Worm (Caenorhabditis elegans) whole organism, L1 larva: ENCODE measurements around the gene nmr-2.

Source experiments
- ama-1 ChIP-seq: fragments of 150-350 bp; optimal IDR thresholded peaks from 2 replicates; lab custom pipeline; 2014
- egl-13 ChIP-seq: sonication (generic microtip); optimal IDR thresholded peaks from 2 replicates; lab custom pipeline; 2016; ENCODE audit warnings: missing genotype, missing genetic modification reagents, missing genetic modification characterization, missing compliant biosample characterization
- elt-3 ChIP-seq, 6 experiments: fragments of 150-350 bp in 1 of 6; sonication (generic microtip); optimal IDR thresholded peaks; 2 replicates each; lab custom pipeline; 2017 to 2018; ENCODE audit warnings: missing biosample characterization in 6 of 6, missing genetic modification characterization in 6 of 6, inconsistent platforms in 1 of 6
- grh-1 ChIP-seq: fragments of 200-800 bp; sonication (Bioruptor generic); IDR thresholded peaks from 2 replicates; pipeline ENCODE4 v1.3.6; 2022; ENCODE audit warnings: missing genetic modification reagents, missing genetic modification characterization, missing compliant biosample characterization
- hlh-17 ChIP-seq: fragments of 200-800 bp; sonication (Bioruptor generic); optimal IDR thresholded peaks from 2 replicates; lab custom pipeline; 2018; ENCODE audit warnings: missing genetic modification characterization, mild to moderate bottlenecking, missing compliant biosample characterization, moderate library complexity, borderline replicate concordance
- nhr-11 ChIP-seq: fragments of 150-350 bp; optimal IDR thresholded peaks from 2 replicates; lab custom pipeline; 2014; ENCODE audit warnings: missing biosample characterization, missing genetic modification characterization
- nhr-12 ChIP-seq: sonication (generic microtip); optimal IDR thresholded peaks from 2 replicates; lab custom pipeline; 2017; ENCODE audit warnings: missing biosample characterization, missing genetic modification characterization
- nhr-28 ChIP-seq: fragments of 150-350 bp; optimal IDR thresholded peaks from 2 replicates; lab custom pipeline; 2014; ENCODE audit warnings: missing biosample characterization, missing genetic modification characterization
- snpc-4 ChIP-seq: fragments of 150-350 bp; optimal IDR thresholded peaks from 2 replicates; lab custom pipeline; 2014; ENCODE audit warnings: missing biosample characterization, missing genetic modification characterization
- sptf-1 ChIP-seq: fragments of 150-350 bp; optimal IDR thresholded peaks from 2 replicates; lab custom pipeline; 2014; ENCODE audit warnings: missing biosample characterization, missing genetic modification characterization
- unc-62 ChIP-seq: fragments of 150-350 bp; optimal IDR thresholded peaks from 2 replicates; lab custom pipeline; 2014; ENCODE audit warnings: missing biosample characterization, missing genetic modification reagents, missing genetic modification characterization

DNA sequence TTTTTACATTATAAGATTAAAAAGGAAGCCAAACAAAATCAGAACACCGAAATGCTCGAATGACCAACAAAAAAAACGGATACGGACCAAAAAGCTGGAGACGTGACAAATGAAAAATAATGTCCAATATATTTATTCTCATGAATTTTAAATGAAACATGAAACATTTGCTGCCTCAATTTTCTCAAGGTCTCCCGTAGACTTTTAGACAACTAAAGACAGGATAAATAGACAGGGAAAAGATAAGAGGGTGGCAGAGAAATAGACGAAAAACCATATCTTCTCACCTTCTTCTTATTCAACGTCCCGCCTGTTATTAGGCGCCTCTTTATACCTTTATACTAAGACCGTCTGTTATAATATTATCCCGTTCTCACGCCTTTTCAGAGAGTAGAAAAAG, 4.3 kb upstream of the nmr-2 start:
- TF ChIP-seq grh-1 (GFP tag; lab: Robert Waterston, UW) (no peak), nhr-12 (tag; lab: Kevin White, UChicago) (no peak), sptf-1 (tag; lab: Kevin White, UChicago) (no peak), ama-1 (no peak), elt-3 (tag; optimal IDR thresholded peaks at IDR 0.05; lab: Kevin White, UChicago) (peak in 1 of 6 experiments; percentile 36), nhr-28 (tag; lab: Kevin White, UChicago) (no peak), hlh-17 (no peak), nhr-11 (no peak), egl-13 (tag; lab: Kevin White, UChicago) (no peak), unc-62 (GFP tag; lab: Kevin White, UChicago) (no peak), snpc-4 (tag; lab: Kevin White, UChicago) (no peak)
